Worm (Caenorhabditis elegans) whole organism, L4/young adult: ENCODE data around the gene T21H3.1.

Source experiments
- W03F9.2 ChIP-seq: fragments of 150-350 bp; optimal IDR thresholded peaks from 2 replicates; lab custom pipeline; 2014; ENCODE audit warnings: missing biosample characterization, missing genetic modification characterization
- dao-5 ChIP-seq: sonication (generic microtip); optimal IDR thresholded peaks from 2 replicates; lab custom pipeline; 2016; ENCODE audit warnings: missing genotype, missing genetic modification characterization, moderate library complexity, missing compliant biosample characterization
- him-1 ChIP-seq: sonication (generic microtip); optimal IDR thresholded peaks from 2 replicates; lab custom pipeline; 2016; ENCODE audit warnings: missing genotype, missing genetic modification reagents, missing genetic modification characterization, missing compliant biosample characterization

ce11 chrV:1131880-1132623 is 44.5 kb upstream of the T21H3.1 start, which contains the start of gene W07B8.4:
- TF ChIP-seq him-1 (tag; lab: Kevin White, UChicago) = no peak
- no peak for TF ChIP-seq dao-5 (tag; lab: Kevin White, UChicago)
- no peak for TF ChIP-seq W03F9.2 (tag; lab: Kevin White, UChicago)
